Worm (Caenorhabditis elegans) whole organism, young adult: ENCODE data around the gene zfp-1.

Source experiments
- B0019.2 ChIP-seq: fragments of 200-800 bp; sonication (Bioruptor generic); conservative IDR thresholded peaks from 2 replicates; pipeline ENCODE4 v1.3.6; 2022; ENCODE audit warnings: missing genetic modification reagents, missing genetic modification characterization, missing compliant biosample characterization
- B0336.3 ChIP-seq: fragments of 200-800 bp; sonication (Bioruptor generic); IDR thresholded peaks from 2 replicates; pipeline ENCODE4 v1.3.6; 2022; ENCODE audit warnings: missing genetic modification characterization, missing compliant biosample characterization
- C06A6.2 ChIP-seq: fragments of 200-800 bp; sonication (Bioruptor generic); conservative IDR thresholded peaks from 2 replicates; pipeline ENCODE4 v1.3.6; 2022; ENCODE audit warnings: missing genetic modification characterization, missing compliant biosample characterization
- F10E7.11 ChIP-seq: sonication (generic microtip); optimal IDR thresholded peaks from 2 replicates; lab custom pipeline; 2017; ENCODE audit warnings: mild to moderate bottlenecking, missing genetic modification characterization, moderate library complexity, missing compliant biosample characterization
- F22D6.2 ChIP-seq: sonication (generic microtip); optimal IDR thresholded peaks from 2 replicates; lab custom pipeline; 2016; ENCODE audit warnings: mild to moderate bottlenecking, missing genetic modification characterization, missing compliant biosample characterization
- F49E8.2 ChIP-seq: sonication (generic microtip); optimal IDR thresholded peaks from 3 replicates; lab custom pipeline; 2017; ENCODE audit warnings: missing genetic modification characterization, mild to moderate bottlenecking, missing compliant biosample characterization, antibody characterized with exemption, moderate library complexity; ENCODE audit not compliant: insufficient read depth
- F52B5.7 ChIP-seq: sonication (generic microtip); optimal IDR thresholded peaks from 2 replicates; lab custom pipeline; 2016; ENCODE audit warnings: mild to moderate bottlenecking, missing genetic modification characterization, missing compliant biosample characterization
- K11D2.4 ChIP-seq: fragments of 200-800 bp; sonication (Bioruptor generic); IDR thresholded peaks from 2 replicates; pipeline ENCODE4 v1.3.6; 2022; ENCODE audit warnings: missing genetic modification reagents, missing genetic modification characterization, missing compliant biosample characterization
- Y53F4B.3 ChIP-seq: fragments of 200-800 bp; sonication (Bioruptor generic); IDR thresholded peaks from 2 replicates; pipeline ENCODE4 v1.3.6; 2022; ENCODE audit warnings: missing genetic modification reagents, missing genetic modification characterization, missing compliant biosample characterization
- Y56A3A.18 ChIP-seq: fragments of 200-800 bp; sonication (Bioruptor generic); IDR thresholded peaks from 2 replicates; pipeline ENCODE4 v1.3.6; 2022; ENCODE audit warnings: missing genetic modification reagents, missing genetic modification characterization, missing compliant biosample characterization
- Y95B8A.8 ChIP-seq: fragments of 200-800 bp; sonication (Bioruptor generic); IDR thresholded peaks from 2 replicates; pipeline ENCODE4 v1.3.6; 2022; ENCODE audit warnings: missing genetic modification reagents, missing genetic modification characterization, missing compliant biosample characterization
- ZK185.1 ChIP-seq: sonication (generic microtip); optimal IDR thresholded peaks from 2 replicates; lab custom pipeline; 2016; ENCODE audit warnings: mild to moderate bottlenecking, missing genetic modification characterization, missing compliant biosample characterization; ENCODE audit not compliant: poor library complexity, severe bottlenecking
- aptf-2 ChIP-seq: fragments of 200-800 bp; sonication (Bioruptor generic); conservative IDR thresholded peaks from 2 replicates; pipeline ENCODE4 v1.3.6; 2022; ENCODE audit warnings: missing genetic modification reagents, missing genetic modification characterization, missing compliant biosample characterization
- athp-1 ChIP-seq: sonication (generic microtip); optimal IDR thresholded peaks from 2 replicates; lab custom pipeline; 2017; ENCODE audit warnings: mild to moderate bottlenecking, missing genetic modification characterization, missing compliant biosample characterization
- attf-5 ChIP-seq: fragments of 200-800 bp; sonication (Bioruptor generic); optimal IDR thresholded peaks from 2 replicates; lab custom pipeline; 2018; ENCODE audit warnings: mild to moderate bottlenecking, missing genetic modification characterization, missing compliant biosample characterization
- attf-6 ChIP-seq: fragments of 200-800 bp; sonication (Bioruptor generic); IDR thresholded peaks from 2 replicates; pipeline ENCODE4 v1.3.6; 2022; ENCODE audit warnings: missing genetic modification reagents, missing genetic modification characterization, missing compliant biosample characterization
- ceh-58 ChIP-seq: fragments of 200-800 bp; sonication (Bioruptor generic); IDR thresholded peaks from 2 replicates; pipeline ENCODE4 v1.3.6; 2022; ENCODE audit warnings: missing genetic modification characterization, missing compliant biosample characterization
- die-1 ChIP-seq: sonication (generic microtip); optimal IDR thresholded peaks from 2 replicates; lab custom pipeline; 2016; ENCODE audit warnings: missing genotype, mild to moderate bottlenecking, missing genetic modification characterization, missing compliant biosample characterization
- dox-1 ChIP-seq: fragments of 200-800 bp; sonication (Bioruptor generic); IDR thresholded peaks from 2 replicates; pipeline ENCODE4 v1.3.6; 2022; ENCODE audit warnings: missing genetic modification reagents, missing genetic modification characterization, missing compliant biosample characterization
- efl-1 ChIP-seq: fragments of 150-350 bp; optimal IDR thresholded peaks from 2 replicates; lab custom pipeline; 2014; ENCODE audit warnings: missing biosample characterization, missing genetic modification reagents, missing genetic modification characterization
- egl-18 ChIP-seq: fragments of 200-800 bp; sonication (Bioruptor generic); IDR thresholded peaks from 2 replicates; pipeline ENCODE4 v1.3.6; 2022; ENCODE audit warnings: missing genetic modification reagents, missing genetic modification characterization, missing compliant biosample characterization
- gei-17 ChIP-seq: fragments of 200-800 bp; sonication (Bioruptor generic); optimal IDR thresholded peaks from 2 replicates; lab custom pipeline; 2018; ENCODE audit warnings: mild to moderate bottlenecking, missing genetic modification characterization, missing compliant biosample characterization
- hlh-12 ChIP-seq: sonication (generic microtip); optimal IDR thresholded peaks from 2 replicates; lab custom pipeline; 2016; ENCODE audit warnings: missing genetic modification characterization, missing compliant biosample characterization
- hmg-20 ChIP-seq: fragments of 200-800 bp; sonication (Bioruptor generic); IDR thresholded peaks from 2 replicates; pipeline ENCODE4 v1.3.6; 2022; ENCODE audit warnings: missing genetic modification reagents, missing genetic modification characterization, missing compliant biosample characterization
- lag-1 ChIP-seq: fragments of 200-800 bp; sonication (Bioruptor generic); IDR thresholded peaks from 2 replicates; pipeline ENCODE4 v1.3.6; 2022; ENCODE audit warnings: missing genetic modification reagents, missing genetic modification characterization, missing compliant biosample characterization
- lin-35 ChIP-seq, 3 experiments: fragments of 150-350 bp in 2 of 3; sonication (generic microtip) in 1 of 3; optimal IDR thresholded peaks; 2 replicates each; lab custom pipeline; 2014 to 2018; ENCODE audit warnings: missing biosample characterization in 3 of 3, missing genetic modification characterization in 3 of 3, missing genetic modification reagents in 3 of 3
- lin-40 ChIP-seq: sonication (generic microtip); optimal IDR thresholded peaks from 2 replicates; lab custom pipeline; 2016; ENCODE audit warnings: missing genetic modification characterization, mild to moderate bottlenecking, missing compliant biosample characterization, missing genotype, missing genetic modification reagents
- lin-54 ChIP-seq: fragments of 200-800 bp; sonication (Bioruptor generic); optimal IDR thresholded peaks from 2 replicates; lab custom pipeline; 2018; ENCODE audit warnings: mild to moderate bottlenecking, missing genetic modification characterization, missing compliant biosample characterization
- madf-3 ChIP-seq: fragments of 200-800 bp; sonication (Bioruptor generic); IDR thresholded peaks from 2 replicates; pipeline ENCODE4 v1.3.6; 2022; ENCODE audit warnings: missing genetic modification reagents, missing genetic modification characterization, missing compliant biosample characterization
- madf-6 ChIP-seq: fragments of 200-800 bp; sonication (Bioruptor generic); IDR thresholded peaks from 2 replicates; pipeline ENCODE4 v1.3.6; 2022; ENCODE audit warnings: missing genetic modification reagents, missing genetic modification characterization, missing compliant biosample characterization
- mes-4 ChIP-seq: sonication (generic microtip); optimal IDR thresholded peaks from 2 replicates; lab custom pipeline; 2016; ENCODE audit warnings: missing genotype, missing genetic modification characterization, missing compliant biosample characterization
- nhr-179 ChIP-seq: sonication (generic microtip); optimal IDR thresholded peaks from 2 replicates; lab custom pipeline; 2016; ENCODE audit warnings: mild to moderate bottlenecking, missing genetic modification characterization, missing compliant biosample characterization
- nhr-90 ChIP-seq: sonication (generic microtip); optimal IDR thresholded peaks from 2 replicates; lab custom pipeline; 2016; ENCODE audit warnings: missing genotype, mild to moderate bottlenecking, missing genetic modification characterization, missing compliant biosample characterization
- rcor-1 ChIP-seq: fragments of 200-800 bp; sonication (Bioruptor generic); IDR thresholded peaks from 2 replicates; pipeline ENCODE4 v1.3.6; 2022; ENCODE audit warnings: missing genetic modification reagents, missing genetic modification characterization, missing compliant biosample characterization
- rec-8 ChIP-seq, 2 experiments: sonication (generic microtip); optimal IDR thresholded peaks; 2 replicates each; lab custom pipeline; 2016; ENCODE audit warnings: mild to moderate bottlenecking in 2 of 2, missing genetic modification characterization in 2 of 2, missing genetic modification reagents in 2 of 2, missing genotype in 2 of 2, missing biosample characterization in 1 of 2, missing compliant biosample characterization in 1 of 2, moderate library complexity in 1 of 2
- rpc-1 ChIP-seq, 2 experiments: fragments of 150-350 bp in 1 of 2; sonication (generic microtip) in 1 of 2; optimal IDR thresholded peaks; 2 replicates each; lab custom pipeline; 2014 to 2018; ENCODE audit warnings: missing biosample characterization in 1 of 2, missing genetic modification characterization in 1 of 2, missing genetic modification reagents in 1 of 2, missing genotype in 1 of 2
- snpc-1.3 ChIP-seq: sonication (generic microtip); optimal IDR thresholded peaks from 2 replicates; lab custom pipeline; 2017; ENCODE audit warnings: missing genetic modification characterization, mild to moderate bottlenecking, missing compliant biosample characterization, antibody characterized with exemption, moderate library complexity, missing genotype, missing genetic modification reagents; ENCODE audit not compliant: insufficient read depth
- somi-1 ChIP-seq: fragments of 200-800 bp; sonication (Bioruptor generic); optimal IDR thresholded peaks from 2 replicates; lab custom pipeline; 2018; ENCODE audit warnings: mild to moderate bottlenecking, missing genetic modification characterization, missing compliant biosample characterization
- sptf-2 ChIP-seq: fragments of 200-800 bp; sonication (Bioruptor generic); optimal IDR thresholded peaks from 2 replicates; lab custom pipeline; 2018; ENCODE audit warnings: mild to moderate bottlenecking, missing genetic modification characterization, missing compliant biosample characterization
- unc-130 ChIP-seq: sonication (generic microtip); optimal IDR thresholded peaks from 2 replicates; lab custom pipeline; 2016; ENCODE audit warnings: missing genetic modification reagents, missing genetic modification characterization, missing compliant biosample characterization
- xnd-1 ChIP-seq: sonication (generic microtip); optimal IDR thresholded peaks from 2 replicates; lab custom pipeline; 2016; ENCODE audit warnings: missing genotype, missing genetic modification reagents, missing genetic modification characterization, missing compliant biosample characterization
- ztf-18 ChIP-seq: sonication (generic microtip); optimal IDR thresholded peaks from 2 replicates; lab custom pipeline; 2016; ENCODE audit warnings: missing genotype, mild to moderate bottlenecking, missing genetic modification characterization, missing compliant biosample characterization
- ztf-22 ChIP-seq: fragments of 200-800 bp; sonication (Bioruptor generic); optimal IDR thresholded peaks from 2 replicates; lab custom pipeline; 2018; ENCODE audit warnings: mild to moderate bottlenecking, missing genetic modification characterization, moderate library complexity, missing compliant biosample characterization
- ztf-26 ChIP-seq: sonication (generic microtip); optimal IDR thresholded peaks from 2 replicates; lab custom pipeline; 2017; ENCODE audit warnings: missing genetic modification characterization, missing compliant biosample characterization
- ztf-3 ChIP-seq: fragments of 200-800 bp; sonication (Bioruptor generic); optimal IDR thresholded peaks from 2 replicates; lab custom pipeline; 2018; ENCODE audit warnings: mild to moderate bottlenecking, missing genetic modification characterization, missing compliant biosample characterization

zfp-1 gene

DNA sequence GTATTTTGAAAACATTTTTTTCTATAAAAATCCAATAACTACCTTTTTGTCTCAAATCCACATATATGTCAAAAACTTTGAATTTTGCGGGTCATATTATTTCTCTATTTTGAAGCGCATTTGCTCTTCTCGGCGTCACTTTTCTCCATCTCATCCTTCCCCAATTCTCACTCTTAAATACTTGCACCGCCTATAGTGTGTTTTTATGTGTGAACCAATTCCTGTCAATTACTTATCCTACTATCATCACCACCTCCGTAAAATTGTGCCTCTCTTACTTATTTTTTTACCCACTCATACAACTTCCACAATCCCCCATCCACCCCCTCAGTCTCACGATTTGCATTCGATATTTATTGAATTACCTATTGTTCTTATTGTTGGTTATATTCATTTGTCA is 14.5 kb downstream of the zfp-1 start:
- no peak for TF ChIP-seq F22D6.2 (tag; lab: Kevin White, UChicago)
- no peak for TF ChIP-seq nhr-90 (tag; lab: Kevin White, UChicago)
- no peak for TF ChIP-seq rpc-1 (optimal IDR thresholded peaks at IDR 0.05; lab: Kevin White, UChicago)
- TF ChIP-seq rpc-1 (tag; optimal IDR thresholded peaks at IDR 0.05; lab: Kevin White, UChicago): no peak
- no peak for TF ChIP-seq sptf-2 (GFP tag; lab: Kevin White, UChicago)
- TF ChIP-seq F52B5.7 (tag; lab: Kevin White, UChicago): no peak
- no peak for TF ChIP-seq K11D2.4
- TF ChIP-seq aptf-2: no peak
- TF ChIP-seq C06A6.2: no peak
- TF ChIP-seq dox-1 (GFP tag; lab: Robert Waterston, UW): 0 out of 2 replicates have a peak, but pooled peaks have one; percentile 11
- no peak for TF ChIP-seq hlh-12
- 0 out of 2 replicates have a peak, but pooled peaks have one; percentile 51 for TF ChIP-seq Y95B8A.8 (GFP tag; lab: Robert Waterston, UW)
- TF ChIP-seq Y56A3A.18 (GFP tag; lab: Robert Waterston, UW): 0 out of 2 replicates have a peak, but pooled peaks have one; percentile 35
- no peak for TF ChIP-seq attf-5 (GFP tag; lab: Kevin White, UChicago)

- TF ChIP-seq B0336.3 (no peak), ztf-22 (GFP tag; lab: Kevin White, UChicago) (no peak), attf-6 (no peak), Y53F4B.3 (no peak), nhr-179 (no peak), dox-1 (GFP tag; lab: Robert Waterston, UW) (no peak), unc-130 (no peak), F10E7.11 (tag; lab: Kevin White, UChicago) (no peak), ztf-18 (tag; lab: Kevin White, UChicago) (no peak), mes-4 (tag; lab: Kevin White, UChicago) (no peak), lin-35 (GFP tag; optimal IDR thresholded peaks at IDR 0.05; lab: Kevin White, UChicago) (no peak), aptf-2 (no peak), rec-8 (tag; optimal IDR thresholded peaks at IDR 0.05; lab: Kevin White, UChicago) (no peak), die-1 (no peak), somi-1 (GFP tag; lab: Kevin White, UChicago) (no peak), madf-3 (GFP tag; lab: Robert Waterston, UW) (no peak), lag-1 (no peak), K11D2.4 (no peak), ztf-3 (GFP tag; lab: Kevin White, UChicago) (no peak), ztf-26 (no peak)
Observed at ce11 chrIII:8807246-8807645, 15.9 kb downstream of the zfp-1 start, which contains the start of gene F54F2.7. TSS of gene F54F2.7 (minus strand) at chrIII:8807346.

DNA sequence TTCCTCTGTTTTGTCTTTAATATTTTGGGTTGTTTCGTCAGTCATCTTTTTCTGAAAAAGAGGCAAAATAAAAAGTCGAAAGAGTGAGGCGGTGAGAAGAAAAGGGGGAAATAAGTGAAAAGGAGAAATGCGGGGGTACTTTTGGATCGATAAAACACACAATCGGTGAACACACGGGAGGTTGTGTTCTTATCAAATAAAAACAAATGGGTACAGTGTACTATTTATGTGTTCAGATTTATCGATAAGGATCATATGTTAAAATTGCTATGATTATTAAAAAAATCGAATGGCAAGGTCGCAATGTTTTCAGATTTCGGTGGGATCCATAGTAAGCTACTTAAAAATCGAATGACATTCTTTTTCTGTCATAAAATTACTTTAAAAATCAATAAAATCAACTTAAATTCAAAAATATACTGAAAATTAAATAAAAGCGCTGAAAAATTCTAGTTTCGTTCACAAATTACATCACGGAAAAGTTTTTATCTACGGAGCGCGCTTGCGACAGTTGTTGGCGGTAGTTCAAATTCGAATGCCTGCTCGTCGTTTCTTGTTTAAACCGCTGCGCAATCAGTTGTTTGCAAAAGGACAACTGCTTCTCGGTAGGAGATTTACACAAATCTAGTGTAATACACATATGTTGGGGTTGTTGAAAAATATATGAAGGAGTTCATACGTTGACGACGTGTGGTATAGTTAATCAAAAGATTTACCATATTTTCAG is 18.1 kb downstream of the zfp-1 start, which contains the start of gene prx-19:
prx-19 (minus strand) TSS at position 51 of the 727 bp plus-strand sequence.
- TF ChIP-seq ZK185.1 (tag; lab: Kevin White, UChicago) (no peak), ceh-58 (no peak), efl-1 (GFP tag; lab: Kevin White, UChicago) (peak; percentile 72), F49E8.2 (tag; lab: Kevin White, UChicago) (no peak), unc-130 (no peak), hmg-20 (no peak), snpc-1.3 (tag; lab: Kevin White, UChicago) (no peak), rec-8 (tag; optimal IDR thresholded peaks at IDR 0.05; lab: Kevin White, UChicago) (no peak), B0019.2 (GFP tag; lab: Robert Waterston, UW) (no peak), lin-35 (GFP tag; optimal IDR thresholded peaks at IDR 0.05; lab: Kevin White, UChicago) (peak in 1 of 3 experiments; percentile 81), somi-1 (GFP tag; lab: Kevin White, UChicago) (no peak), lin-40 (tag; lab: Kevin White, UChicago) (no peak), rcor-1 (GFP tag; lab: Robert Waterston, UW) (no peak), athp-1 (tag; lab: Kevin White, UChicago) (no peak), egl-18 (GFP tag; lab: Robert Waterston, UW) (no peak), ztf-26 (no peak), madf-6 (GFP tag; lab: Robert Waterston, UW) (no peak), xnd-1 (tag; lab: Kevin White, UChicago) (no peak), lin-54 (GFP tag; lab: Kevin White, UChicago) (peak; percentile 80), Y56A3A.18 (GFP tag; lab: Robert Waterston, UW) (no peak), gei-17 (GFP tag; lab: Kevin White, UChicago) (no peak), Y95B8A.8 (GFP tag; lab: Robert Waterston, UW) (no peak)
